Fruit fly (Drosophila melanogaster) whole organism, embryonic: ENCODE results near the gene Nak.
A peak's percentile ranks its signal among the peaks of the same experiment; 100 is the strongest.

Experiments
- Asciz ChIP-seq: fragments of 200-800 bp; sonication (Bioruptor generic); optimal IDR thresholded peaks from 2 replicates; lab custom pipeline; 2017; ENCODE audit warnings: missing biosample characterization, mild to moderate bottlenecking, missing genetic modification characterization, missing genetic modification reagents
- Atf-2 ChIP-seq: fragments of 200-800 bp; sonication (Bioruptor generic); optimal IDR thresholded peaks from 2 replicates; lab custom pipeline; 2016; ENCODE audit warnings: missing biosample characterization, missing genetic modification characterization
- Blimp-1 ChIP-seq: fragments of 200-800 bp; sonication (Bioruptor generic); optimal IDR thresholded peaks from 3 replicates; lab custom pipeline; 2018; ENCODE audit warnings: missing biosample characterization, missing genetic modification characterization, mild to moderate bottlenecking, moderate library complexity, missing genetic modification reagents
- CG10209 ChIP-seq: fragments of 200-800 bp; sonication (Bioruptor generic); optimal IDR thresholded peaks from 3 replicates; lab custom pipeline; 2017; ENCODE audit warnings: missing biosample characterization, mild to moderate bottlenecking, missing genetic modification characterization, missing genetic modification reagents
- CG10267 ChIP-seq: fragments of 200-800 bp; sonication (Bioruptor generic); optimal IDR thresholded peaks from 2 replicates; lab custom pipeline; 2018; ENCODE audit warnings: missing biosample characterization, mild to moderate bottlenecking, missing genetic modification characterization, moderate library complexity
- CG10366 ChIP-seq: fragments of 200-800 bp; sonication (Bioruptor generic); IDR thresholded peaks from 2 replicates; pipeline ENCODE4 v1.3.6; 2022; ENCODE audit warnings: missing biosample characterization, missing genetic modification characterization
- CG10431 ChIP-seq: fragments of 200-800 bp; sonication (Bioruptor generic); optimal IDR thresholded peaks from 3 replicates; lab custom pipeline; 2018; ENCODE audit warnings: missing biosample characterization, mild to moderate bottlenecking, missing genetic modification characterization
- CG12236 ChIP-seq: fragments of 200-800 bp; sonication (Bioruptor generic); optimal IDR thresholded peaks from 2 replicates; lab custom pipeline; 2016; ENCODE audit warnings: missing biosample characterization, missing genetic modification characterization
- CG14710 ChIP-seq: fragments of 200-800 bp; sonication (Bioruptor generic); optimal IDR thresholded peaks from 3 replicates; lab custom pipeline; 2019; ENCODE audit warnings: missing biosample characterization, mild to moderate bottlenecking, missing genetic modification characterization, moderate library complexity
- CG15696 ChIP-seq: fragments of 200-800 bp; sonication (Bioruptor generic); optimal IDR thresholded peaks from 2 replicates; lab custom pipeline; 2019; ENCODE audit warnings: missing biosample characterization, mild to moderate bottlenecking, missing genetic modification characterization, moderate library complexity
- CG18262 ChIP-seq: fragments of 200-800 bp; optimal IDR thresholded peaks from 3 replicates; lab custom pipeline; 2019; ENCODE audit warnings: missing biosample characterization, mild to moderate bottlenecking, missing genetic modification characterization, moderate library complexity
- CG31388 ChIP-seq: fragments of 200-800 bp; sonication (Bioruptor generic); optimal IDR thresholded peaks from 2 replicates; lab custom pipeline; 2016; ENCODE audit warnings: missing biosample characterization, missing genetic modification characterization
- CG3163 ChIP-seq: fragments of 200-800 bp; sonication (Bioruptor generic); optimal IDR thresholded peaks from 3 replicates; lab custom pipeline; 2016; ENCODE audit warnings: missing biosample characterization, missing genetic modification characterization
- CG8089 ChIP-seq: fragments of 200-800 bp; sonication (Bioruptor generic); optimal IDR thresholded peaks from 3 replicates; lab custom pipeline; 2016; ENCODE audit warnings: missing biosample characterization, missing genetic modification characterization
- Chrac-16 ChIP-seq: fragments of 200-800 bp; sonication (Bioruptor generic); optimal IDR thresholded peaks from 3 replicates; lab custom pipeline; 2016; ENCODE audit warnings: missing biosample characterization, missing genetic modification characterization
- Doc3 ChIP-seq: fragments of 200-800 bp; sonication (Bioruptor generic); IDR thresholded peaks from 3 replicates; pipeline ENCODE4 v1.3.6; 2022; ENCODE audit warnings: missing biosample characterization, missing genetic modification characterization; ENCODE audit not compliant: partially characterized antibody
- Fer2 ChIP-seq: fragments of 200-800 bp; sonication (Bioruptor generic); optimal IDR thresholded peaks from 2 replicates; lab custom pipeline; 2018; ENCODE audit warnings: missing biosample characterization, mild to moderate bottlenecking, missing genetic modification characterization, moderate library complexity
- Lhr ChIP-seq: fragments of 200-800 bp; sonication (Bioruptor generic); optimal IDR thresholded peaks from 3 replicates; lab custom pipeline; 2017; ENCODE audit warnings: mild to moderate bottlenecking, missing biosample characterization, missing genetic modification reagents, missing genetic modification characterization
- Lim3 ChIP-seq: fragments of 200-800 bp; sonication (Bioruptor generic); IDR thresholded peaks from 2 replicates; pipeline ENCODE4 v1.3.6; 2022; ENCODE audit warnings: missing biosample characterization, missing genetic modification characterization
- MESR4 ChIP-seq: fragments of 200-800 bp; sonication (Bioruptor generic); optimal IDR thresholded peaks from 2 replicates; lab custom pipeline; 2018; ENCODE audit warnings: missing biosample characterization, mild to moderate bottlenecking, missing genetic modification characterization, moderate library complexity
- MTF-1 ChIP-seq: fragments of 200-800 bp; sonication (Bioruptor generic); optimal IDR thresholded peaks from 2 replicates; lab custom pipeline; 2018; ENCODE audit warnings: missing biosample characterization, mild to moderate bottlenecking, missing genetic modification characterization, borderline replicate concordance
- Mad ChIP-seq: fragments of 200-800 bp; sonication (Bioruptor generic); optimal IDR thresholded peaks from 2 replicates; lab custom pipeline; 2016; ENCODE audit warnings: missing biosample characterization, missing genetic modification characterization
- Nf-YC ChIP-seq: fragments of 200-800 bp; optimal IDR thresholded peaks from 3 replicates; lab custom pipeline; 2019; ENCODE audit warnings: missing biosample characterization, mild to moderate bottlenecking, missing genetic modification characterization, moderate library complexity
- Trl ChIP-seq, 3 experiments: fragments of >200 bp in 2 of 3; fragments of 200-800 bp in 1 of 3; sonication (Bioruptor generic) in 1 of 3; optimal IDR thresholded peaks; 2 replicates in 1 of 3; 3 replicates in 2 of 3; lab custom pipeline; 2016 to 2017; ENCODE audit warnings: missing biosample characterization in 1 of 3, missing genetic modification characterization in 1 of 3
- Vsx1 ChIP-seq: fragments of 200-800 bp; sonication (Bioruptor generic); optimal IDR thresholded peaks from 2 replicates; lab custom pipeline; 2017; ENCODE audit warnings: missing biosample characterization, mild to moderate bottlenecking, missing genetic modification characterization, missing genetic modification reagents
- Xrp1 ChIP-seq: fragments of 200-800 bp; sonication (Bioruptor generic); IDR thresholded peaks from 2 replicates; pipeline ENCODE4 v1.3.6; 2022; ENCODE audit warnings: missing biosample characterization, missing genetic modification characterization
- ase ChIP-seq: fragments of 200-800 bp; sonication (Bioruptor generic); IDR thresholded peaks from 3 replicates; pipeline ENCODE4 v1.3.6; 2022; ENCODE audit warnings: missing biosample characterization, missing genetic modification characterization
- cas ChIP-seq: fragments of 200-800 bp; sonication (Bioruptor generic); IDR thresholded peaks from 2 replicates; pipeline ENCODE4 v1.3.6; 2022; ENCODE audit warnings: missing biosample characterization, missing genetic modification characterization
- cato ChIP-seq: fragments of 200-800 bp; sonication (Bioruptor generic); optimal IDR thresholded peaks from 2 replicates; lab custom pipeline; 2016; ENCODE audit warnings: missing biosample characterization, missing genetic modification characterization, borderline replicate concordance
- caup ChIP-seq: fragments of 200-800 bp; sonication (Bioruptor generic); optimal IDR thresholded peaks from 3 replicates; lab custom pipeline; 2017; ENCODE audit warnings: missing biosample characterization, mild to moderate bottlenecking, missing genetic modification characterization, moderate library complexity; ENCODE audit not compliant: severe bottlenecking
- dan ChIP-seq: fragments of 200-800 bp; sonication (Bioruptor generic); IDR thresholded peaks from 2 replicates; pipeline ENCODE4 v1.3.6; 2022; ENCODE audit warnings: missing biosample characterization, missing genetic modification characterization
- dmrt99B ChIP-seq: fragments of 200-800 bp; sonication (Bioruptor generic); optimal IDR thresholded peaks from 2 replicates; lab custom pipeline; 2018; ENCODE audit warnings: missing biosample characterization, mild to moderate bottlenecking, missing genetic modification characterization, moderate library complexity
- ems ChIP-seq: fragments of 200-800 bp; sonication (Bioruptor generic); optimal IDR thresholded peaks from 3 replicates; lab custom pipeline; 2016; ENCODE audit warnings: missing biosample characterization, missing genetic modification characterization
- en ChIP-seq: fragments of 200-800 bp; sonication (Bioruptor generic); optimal IDR thresholded peaks from 2 replicates; lab custom pipeline; 2016; ENCODE audit warnings: missing biosample characterization, missing genetic modification characterization
- eve ChIP-seq, 2 experiments: fragments of >200 bp; optimal IDR thresholded peaks; 2 replicates each; lab custom pipeline; 2017; ENCODE audit warnings: missing biosample characterization in 2 of 2, missing genetic modification characterization in 2 of 2
- fd3F ChIP-seq: fragments of 200-800 bp; sonication (Bioruptor generic); optimal IDR thresholded peaks from 2 replicates; lab custom pipeline; 2018; ENCODE audit warnings: missing biosample characterization, mild to moderate bottlenecking, missing genetic modification characterization, moderate library complexity
- fu2 ChIP-seq: fragments of 200-800 bp; sonication (Bioruptor generic); optimal IDR thresholded peaks from 2 replicates; lab custom pipeline; 2016; ENCODE audit warnings: missing biosample characterization, missing genetic modification characterization
- gce ChIP-seq: fragments of 200-800 bp; sonication (Bioruptor generic); IDR thresholded peaks from 3 replicates; pipeline ENCODE4 v1.3.6; 2022; ENCODE audit warnings: missing biosample characterization, missing genetic modification characterization
- grau ChIP-seq: fragments of 200-800 bp; optimal IDR thresholded peaks from 3 replicates; lab custom pipeline; 2019; ENCODE audit warnings: missing biosample characterization, mild to moderate bottlenecking, missing genetic modification characterization, moderate library complexity
- gro ChIP-seq: fragments of 200-800 bp; sonication (Bioruptor generic); optimal IDR thresholded peaks from 2 replicates; lab custom pipeline; 2016; ENCODE audit warnings: missing biosample characterization, missing genetic modification characterization
- inv ChIP-seq: fragments of 200-800 bp; sonication (Bioruptor generic); IDR thresholded peaks from 2 replicates; pipeline ENCODE4 v1.3.6; 2022; ENCODE audit warnings: missing biosample characterization, missing genetic modification characterization; ENCODE audit not compliant: partially characterized antibody
- ken ChIP-seq: fragments of 200-800 bp; sonication (Bioruptor generic); IDR thresholded peaks from 3 replicates; pipeline ENCODE4 v1.3.6; 2022; ENCODE audit warnings: missing biosample characterization, missing genetic modification characterization
- kni ChIP-seq: fragments of 200-800 bp; sonication (Bioruptor generic); optimal IDR thresholded peaks from 3 replicates; lab custom pipeline; 2017; ENCODE audit warnings: mild to moderate bottlenecking, missing biosample characterization, missing genetic modification reagents, missing genetic modification characterization
- nerfin-2 ChIP-seq: fragments of 200-800 bp; sonication (Bioruptor generic); IDR thresholded peaks from 2 replicates; pipeline ENCODE4 v1.3.6; 2022; ENCODE audit warnings: missing biosample characterization, missing genetic modification characterization; ENCODE audit not compliant: partially characterized antibody
- ranshi ChIP-seq: fragments of 200-800 bp; sonication (Bioruptor generic); IDR thresholded peaks from 2 replicates; pipeline ENCODE4 v1.3.6; 2022; ENCODE audit warnings: missing biosample characterization, missing genetic modification characterization
- sisA ChIP-seq: fragments of 200-800 bp; sonication (Bioruptor generic); IDR thresholded peaks from 2 replicates; pipeline ENCODE4 v1.3.6; 2022; ENCODE audit warnings: missing biosample characterization, missing genetic modification characterization
- vvl ChIP-seq: fragments of 200-800 bp; sonication (Bioruptor generic); IDR thresholded peaks from 2 replicates; pipeline ENCODE4 v1.3.6; 2022; ENCODE audit warnings: missing biosample characterization, missing genetic modification characterization
- wor ChIP-seq: fragments of 200-800 bp; sonication (Bioruptor generic); IDR thresholded peaks from 2 replicates; pipeline ENCODE4 v1.3.6; 2022; ENCODE audit warnings: missing biosample characterization, missing genetic modification characterization
- zf30C ChIP-seq: fragments of 200-800 bp; sonication (Bioruptor generic); optimal IDR thresholded peaks from 3 replicates; lab custom pipeline; 2018; ENCODE audit warnings: missing biosample characterization, mild to moderate bottlenecking, missing genetic modification characterization

The Nak gene

dm6 chr2L:19009130-19009529 lies 40.6 kb upstream of the Nak start, which contains the start of gene RpL30 (continued):
- TF ChIP-seq Blimp-1 (GFP tag; lab: Kevin White, UChicago): peak; percentile 76
- peak; percentile 92 for TF ChIP-seq CG8089 (GFP tag; lab: Kevin White, UChicago)
- TF ChIP-seq MESR4 (GFP tag; lab: Kevin White, UChicago): peak; percentile 100
- peak; percentile 90 for TF ChIP-seq gro (GFP tag; lab: Kevin White, UChicago)
- no peak for TF ChIP-seq eve (GFP tag; optimal IDR thresholded peaks at IDR 0.05; lab: Kevin White, UChicago)
- peak; percentile 94 for TF ChIP-seq gce (GFP tag; lab: Robert Waterston, UW)
- peak; percentile 99 for TF ChIP-seq Lhr (GFP tag; lab: Kevin White, UChicago)
- peak; percentile 91 for TF ChIP-seq Mad (GFP tag; lab: Kevin White, UChicago)
- peak; percentile 94 for TF ChIP-seq CG10431 (GFP tag; lab: Kevin White, UChicago)
- peak; percentile 97 for TF ChIP-seq MTF-1 (GFP tag; lab: Kevin White, UChicago)
- peak; percentile 90 for TF ChIP-seq Vsx1 (GFP tag; lab: Kevin White, UChicago)
- peak; percentile 33 for TF ChIP-seq CG31388 (GFP tag; lab: Kevin White, UChicago)
- peak; percentile 73 for TF ChIP-seq Nf-YC (tag; lab: Kevin White, UChicago)
- TF ChIP-seq kni: peak; percentile 89
- TF ChIP-seq nerfin-2 (GFP tag; lab: Robert Waterston, UW): no peak
- peak; percentile 77 for TF ChIP-seq fu2 (GFP tag; lab: Kevin White, UChicago)
- TF ChIP-seq zf30C (GFP tag; lab: Kevin White, UChicago): peak; percentile 54
- peak; percentile 92 for TF ChIP-seq CG10267 (tag; lab: Kevin White, UChicago)
- peak; percentile 55; the same call in 1 of the 2 replicates for TF ChIP-seq cas
- TF ChIP-seq vvl (GFP tag; lab: Robert Waterston, UW): peak; percentile 97
- peak; percentile 68 for TF ChIP-seq Fer2 (tag; lab: Kevin White, UChicago)
- peak; percentile 80 for TF ChIP-seq grau
- TF ChIP-seq Trl (optimal IDR thresholded peaks at IDR 0.05; lab: Kevin White, UChicago): peak in 1 of 2 experiments; percentile 12
- peak; percentile 94 for TF ChIP-seq Trl (GFP tag; optimal IDR thresholded peaks at IDR 0.05; lab: Kevin White, UChicago)
- TF ChIP-seq ems (GFP tag; lab: Kevin White, UChicago): peak; percentile 88
- TF ChIP-seq Doc3 (GFP tag; lab: Robert Waterston, UW): peak; percentile 26; the same call in 1 of the 3 replicates
- TF ChIP-seq inv (GFP tag; lab: Robert Waterston, UW): peak; percentile 33; the same call in 1 of the 2 replicates
- TF ChIP-seq Asciz (GFP tag; lab: Kevin White, UChicago): peak; percentile 90
- peak; percentile 85 for TF ChIP-seq CG12236 (GFP tag; lab: Kevin White, UChicago)
- peak; percentile 79 for TF ChIP-seq CG18262 (tag; lab: Kevin White, UChicago)
- TF ChIP-seq dan: no peak

- 0 out of 3 replicates have a peak, but pooled peaks have one; percentile 20 for TF ChIP-seq ase (GFP tag; lab: Robert Waterston, UW)
- no peak for TF ChIP-seq wor (GFP tag; lab: Robert Waterston, UW)
- peak; percentile 54; the same call in 1 of the 2 replicates for TF ChIP-seq ranshi (GFP tag; lab: Robert Waterston, UW)
- TF ChIP-seq Mad (GFP tag; lab: Kevin White, UChicago): no peak
- TF ChIP-seq CG10209 (GFP tag; lab: Kevin White, UChicago): peak; percentile 53
- peak; percentile 44; the same call in 1 of the 2 replicates for TF ChIP-seq Xrp1 (GFP tag; lab: Robert Waterston, UW)
- peak; percentile 58 for TF ChIP-seq dmrt99B (tag; lab: Kevin White, UChicago)
- no peak for TF ChIP-seq CG3163 (GFP tag; lab: Kevin White, UChicago)
- no peak for TF ChIP-seq Atf-2 (GFP tag; lab: Kevin White, UChicago)
- peak; percentile 2 for TF ChIP-seq CG14710 (tag; lab: Kevin White, UChicago)
- TF ChIP-seq fd3F: peak; percentile 45
- no peak for TF ChIP-seq en (GFP tag; lab: Kevin White, UChicago)
- TF ChIP-seq ken (GFP tag; lab: Robert Waterston, UW): no peak
- no peak for TF ChIP-seq cato (GFP tag; lab: Kevin White, UChicago)
- 0 out of 2 replicates have a peak, but pooled peaks have one; percentile 24 for TF ChIP-seq CG10366 (GFP tag; lab: Robert Waterston, UW)
- TF ChIP-seq sisA (GFP tag; lab: Robert Waterston, UW): no peak
- TF ChIP-seq CG15696: no peak
- no peak for TF ChIP-seq MTF-1 (GFP tag; lab: Kevin White, UChicago)
- TF ChIP-seq Lim3 (GFP tag; lab: Robert Waterston, UW): no peak
- no peak for TF ChIP-seq Chrac-16
- peak; percentile 55 for TF ChIP-seq caup (GFP tag; lab: Kevin White, UChicago)
These were observed 34.4 kb upstream of the Nak start, which contains the start of gene CG31793 for dm6 chr2L:19002959-19003371. TSS of gene CG31793 (plus strand) at chr2L:19003367.
